Fruit fly (Drosophila melanogaster) S2 (cell line): ENCODE measurements around the gene CG13983.

Experiments used
- CG8478 ChIP-seq: fragments of >200 bp; optimal IDR thresholded peaks from 2 replicates; lab custom pipeline; 2018
- CTCF ChIP-seq, 2 experiments: fragments of >200 bp; optimal IDR thresholded peaks; 2 replicates each; lab custom pipeline; 2018

dm6 chr2L:6306895-6307294, 42.6 kb upstream of the CG13983 start:
- TF ChIP-seq CTCF (optimal IDR thresholded peaks at IDR 0.05; lab: Kevin White, UChicago) (no peak), CG8478 (no peak)
